Fruit fly (Drosophila melanogaster) whole organism, wandering third instar larva: ENCODE results near the gene Psf3.
A peak's percentile ranks its signal among the peaks of the same experiment; 100 is the strongest.

Source experiments
- Dfd ChIP-seq: fragments of >200 bp; optimal IDR thresholded peaks from 2 replicates; lab custom pipeline; 2017; ENCODE audit warnings: missing biosample characterization, missing genetic modification characterization
- Hr78 ChIP-seq: fragments of >200 bp; optimal IDR thresholded peaks from 2 replicates; lab custom pipeline; 2017; ENCODE audit warnings: missing biosample characterization, missing genetic modification characterization
- N ChIP-seq: fragments of >200 bp; optimal IDR thresholded peaks from 2 replicates; lab custom pipeline; 2018; ENCODE audit warnings: missing biosample characterization, missing external identifiers, missing genetic modification characterization
- Rel ChIP-seq, 2 experiments: fragments of 200-800 bp; sonication (Bioruptor generic) in 1 of 2; optimal IDR thresholded peaks; 2 replicates in 1 of 2; 3 replicates in 1 of 2; lab custom pipeline; 2016 to 2019; ENCODE audit warnings: mild to moderate bottlenecking in 2 of 2, missing biosample characterization in 2 of 2, missing genetic modification characterization in 2 of 2, moderate library complexity in 1 of 2
- h ChIP-seq: fragments of 200-800 bp; sonication (Bioruptor generic); optimal IDR thresholded peaks from 3 replicates; lab custom pipeline; 2016; ENCODE audit warnings: missing biosample characterization, mild to moderate bottlenecking, missing genetic modification characterization
- lola ChIP-seq: fragments of >200 bp; optimal IDR thresholded peaks from 2 replicates; lab custom pipeline; 2017; ENCODE audit warnings: missing biosample characterization, missing genetic modification characterization
- sv ChIP-seq: fragments of 200-800 bp; sonication (Bioruptor generic); optimal IDR thresholded peaks from 3 replicates; lab custom pipeline; 2016; ENCODE audit warnings: missing biosample characterization, missing genetic modification characterization
- woc ChIP-seq: sonication (Bioruptor generic); optimal IDR thresholded peaks from 2 replicates; lab custom pipeline; 2016; ENCODE audit warnings: missing biosample characterization, mild to moderate bottlenecking, missing genetic modification characterization

The Psf3 gene

dm6 chrX:10347979-10348692 is 37.5 kb downstream of the Psf3 start:
- no peak for TF ChIP-seq N (GFP tag; lab: Kevin White, UChicago)
- TF ChIP-seq Rel (GFP tag; optimal IDR thresholded peaks at IDR 0.05; lab: Kevin White, UChicago): no peak
- no peak for TF ChIP-seq Rel (tag; optimal IDR thresholded peaks at IDR 0.05; lab: Kevin White, UChicago)
- no peak for TF ChIP-seq h (GFP tag; lab: Kevin White, UChicago)
- no peak for TF ChIP-seq Hr78 (GFP tag; lab: Kevin White, UChicago)
- TF ChIP-seq lola (GFP tag; lab: Kevin White, UChicago): no peak
- TF ChIP-seq woc (GFP tag; lab: Kevin White, UChicago): no peak

dm6 chrX:10340492-10340891 is 45.2 kb downstream of the Psf3 start:
- TF ChIP-seq sv (no peak), Dfd (GFP tag; lab: Kevin White, UChicago) (peak; percentile 91), h (GFP tag; lab: Kevin White, UChicago) (no peak), lola (GFP tag; lab: Kevin White, UChicago) (no peak)
